Fruit fly (Drosophila melanogaster) Kc167 (cell line): Measurements from ENCODE around the gene CG10516.

Experiments
- Myc ChIP-seq: fragments of >200 bp; optimal IDR thresholded peaks from 2 replicates; lab custom pipeline; 2017; ENCODE audit warnings: missing external identifiers
- Sin3A ChIP-seq: fragments of >200 bp; optimal IDR thresholded peaks from 2 replicates; lab custom pipeline; 2018; ENCODE audit warnings: missing external identifiers
- h ChIP-seq: fragments of >200 bp; optimal IDR thresholded peaks from 3 replicates; lab custom pipeline; 2018; ENCODE audit warnings: missing external identifiers
- insv ChIP-seq: fragments of >200 bp; optimal IDR thresholded peaks from 3 replicates; lab custom pipeline; 2018; ENCODE audit warnings: missing external identifiers
- psq ChIP-seq: fragments of >200 bp; optimal IDR thresholded peaks from 2 replicates; lab custom pipeline; 2017; ENCODE audit warnings: missing external identifiers
- ttk ChIP-seq: sonication (Bioruptor generic); optimal IDR thresholded peaks from 2 replicates; lab custom pipeline; 2017; ENCODE audit warnings: missing external identifiers

CG10516 gene

DNA sequence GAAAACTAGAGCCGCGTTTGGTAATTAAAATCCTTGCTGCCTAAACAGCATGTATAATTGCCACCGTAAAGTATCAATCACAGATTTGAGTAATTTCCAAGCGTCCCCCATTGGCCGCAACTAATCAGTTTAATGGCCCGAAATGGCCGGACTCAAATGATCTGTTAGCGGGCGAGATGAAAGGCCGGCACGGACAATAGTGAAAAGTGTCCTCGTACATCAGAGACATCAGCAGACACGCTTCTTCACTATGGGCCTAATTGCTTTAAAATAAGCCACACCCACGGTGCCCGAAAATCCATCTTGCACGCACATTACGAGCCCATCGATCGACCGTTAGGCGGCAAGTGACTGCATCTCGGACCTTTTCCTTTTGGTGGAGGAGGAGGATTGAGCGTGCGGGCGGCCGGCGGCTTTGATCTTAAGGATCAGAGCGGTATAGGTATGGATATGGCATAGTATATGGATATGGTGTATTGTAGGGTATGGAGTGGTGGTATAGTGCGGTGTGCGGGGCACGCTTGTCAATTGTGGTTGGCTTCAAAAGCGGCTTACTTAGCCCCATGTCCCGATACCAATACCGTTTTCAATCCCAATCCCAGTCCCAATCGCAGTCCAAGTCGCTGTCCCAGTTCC, 44.4 kb downstream of the CG10516 start:
- TF ChIP-seq ttk (lab: Kevin White, UChicago), result no peak

DNA sequence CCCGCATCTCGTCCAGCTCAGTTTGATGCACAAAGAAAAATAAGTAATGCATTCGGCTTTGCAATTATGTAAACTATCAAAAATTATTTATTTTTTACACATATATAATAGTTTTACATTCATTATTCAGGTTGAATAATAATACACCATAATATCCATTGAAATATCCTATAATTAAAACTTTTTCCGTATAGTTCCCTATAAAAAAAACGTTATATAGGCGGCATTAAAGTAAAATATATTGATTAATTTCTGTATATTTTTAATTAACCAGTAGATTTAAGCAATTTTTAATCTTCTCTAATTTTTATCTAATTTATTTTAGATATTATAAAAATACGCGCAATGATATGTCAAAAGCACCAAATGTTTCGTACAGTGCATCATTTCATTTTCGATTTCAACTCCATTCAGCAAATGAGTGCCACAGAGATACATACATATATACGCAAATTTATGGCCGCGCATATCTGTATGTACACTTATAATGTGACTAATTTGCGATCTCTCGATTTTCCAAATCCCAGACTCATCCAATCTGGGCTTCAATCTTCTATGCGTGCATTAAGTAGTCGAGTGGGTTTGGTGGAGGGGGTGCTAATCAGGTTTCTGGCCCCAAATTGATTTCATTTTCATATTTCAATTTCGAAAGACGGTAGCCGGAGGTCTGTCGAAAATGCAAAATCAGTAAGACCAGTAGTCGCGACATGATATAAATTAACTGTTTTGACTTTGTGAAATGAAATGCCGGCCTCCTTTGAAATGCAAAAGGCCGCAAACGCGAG, 45.4 kb downstream of the CG10516 start:
- TF ChIP-seq psq (lab: Kevin White, UChicago), result no peak
- TF ChIP-seq insv (lab: Kevin White, UChicago), result no peak

dm6 chr3L:16014515-16014914, 46.5 kb downstream of the CG10516 start:
- TF ChIP-seq h, result no peak
- no peak for TF ChIP-seq Sin3A (lab: Kevin White, UChicago)

DNA sequence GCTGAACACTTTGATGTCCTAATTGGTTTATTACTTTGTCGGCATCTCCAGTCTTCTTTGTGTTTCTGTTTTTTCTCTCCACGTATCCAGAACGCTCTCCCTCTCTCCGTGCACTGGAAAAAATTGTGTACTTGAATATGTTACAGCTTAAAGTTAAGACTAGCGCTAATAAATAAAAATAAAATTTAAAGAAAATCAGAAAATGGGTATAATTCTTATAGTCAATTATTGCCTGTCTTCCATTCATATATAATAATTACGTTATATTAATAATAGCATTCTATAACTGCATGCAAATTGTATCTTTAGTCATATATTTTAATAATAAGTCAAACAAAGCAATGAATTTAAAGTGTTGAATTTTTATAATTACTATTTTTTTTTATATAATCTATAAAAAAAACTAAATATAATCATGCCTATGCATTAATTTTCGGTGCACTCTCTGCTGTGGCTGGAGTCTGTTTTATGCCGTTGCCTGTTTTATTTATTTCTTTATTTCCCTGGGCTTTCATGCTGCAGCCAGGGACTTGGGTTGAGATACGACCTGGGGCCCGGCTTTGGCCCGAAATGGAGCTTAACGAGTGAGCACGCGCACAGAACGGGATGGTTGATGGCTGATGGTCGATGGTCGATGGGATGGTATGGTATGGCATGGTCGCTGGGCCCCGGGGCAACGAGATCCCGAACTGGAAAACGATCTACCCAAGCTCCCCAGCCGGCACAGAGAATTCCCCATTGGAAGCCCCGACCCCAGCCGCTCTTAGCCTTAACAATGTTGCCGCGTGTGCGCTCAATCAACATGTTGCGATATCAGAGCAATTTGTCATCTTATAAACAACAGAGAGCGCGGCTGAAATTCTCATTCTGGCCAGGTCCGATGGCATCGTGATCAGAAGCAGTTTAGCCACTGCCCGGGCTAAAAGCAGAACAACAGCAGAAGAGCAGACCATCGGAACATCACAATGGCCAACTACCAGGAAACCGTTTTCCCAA, 48.1 kb downstream of the CG10516 start:
- TF ChIP-seq Sin3A (lab: Kevin White, UChicago) (no peak), h (no peak), insv (lab: Kevin White, UChicago) (no peak), psq (lab: Kevin White, UChicago) (no peak), ttk (lab: Kevin White, UChicago) (no peak), Myc (no peak)

dm6 chr3L:16016911-16017310, 48.9 kb downstream of the CG10516 start:
- TF ChIP-seq ttk (lab: Kevin White, UChicago), result no peak
- no peak for TF ChIP-seq insv (lab: Kevin White, UChicago)
- TF ChIP-seq psq (lab: Kevin White, UChicago), result no peak
- no peak for TF ChIP-seq h
- TF ChIP-seq Sin3A (lab: Kevin White, UChicago), result no peak
- no peak for TF ChIP-seq Myc

DNA sequence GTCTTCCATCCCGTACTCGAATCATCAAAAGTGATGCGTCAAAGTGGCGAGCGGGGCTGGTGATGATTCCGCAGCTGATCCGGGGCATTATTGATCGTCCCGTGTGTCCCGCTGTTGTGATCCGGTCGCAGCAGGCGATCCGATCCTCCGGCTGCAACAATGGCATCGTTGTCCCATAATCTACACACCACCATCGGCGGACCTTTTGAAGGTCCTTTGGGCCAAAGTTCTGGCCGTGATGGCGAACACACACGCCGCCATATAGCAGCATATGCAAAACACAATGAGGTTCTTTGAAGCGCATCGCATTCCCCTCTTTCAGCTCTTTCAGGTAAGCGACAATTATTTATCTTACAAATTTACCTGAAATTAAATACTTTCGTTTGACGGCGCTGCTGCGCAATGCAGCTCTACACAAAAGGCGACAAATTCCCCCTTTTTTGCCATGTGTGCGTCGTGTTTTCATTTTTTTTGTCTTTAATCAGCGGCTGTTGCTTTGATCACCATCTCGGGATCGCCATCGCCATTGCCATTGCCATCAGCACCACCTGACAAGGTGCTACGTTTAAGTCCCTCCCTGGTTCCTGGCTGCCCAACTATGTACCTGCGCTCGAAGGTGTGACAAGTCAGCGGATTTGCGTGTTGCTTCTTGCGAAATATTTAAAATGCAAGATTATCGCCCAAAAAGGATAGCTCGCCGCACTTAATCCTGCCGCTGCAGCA, 49.7 kb downstream of the CG10516 start:
- TF ChIP-seq ttk (lab: Kevin White, UChicago), result no peak

dm6 chr3L:16018251-16018583, 50.2 kb downstream of the CG10516 start:
- TF ChIP-seq Sin3A (lab: Kevin White, UChicago) (no peak), h (no peak), psq (lab: Kevin White, UChicago) (no peak), insv (lab: Kevin White, UChicago) (no peak), Myc (no peak), ttk (lab: Kevin White, UChicago) (no peak)

- no peak for TF ChIP-seq insv (lab: Kevin White, UChicago)
- TF ChIP-seq psq (lab: Kevin White, UChicago), result no peak
- no peak for TF ChIP-seq h
- TF ChIP-seq ttk (lab: Kevin White, UChicago), result no peak
- no peak for TF ChIP-seq Myc
- TF ChIP-seq Sin3A (lab: Kevin White, UChicago), result no peak
These were observed 50.7 kb downstream of the CG10516 start for dm6 chr3L:16018721-16019120.
